Fruit fly (Drosophila melanogaster): ENCODE measurements around the gene CG18234.

The CG18234 gene

dm6 chr3L:18603125-18603524, at the start of gene CG18234:
Gene CG18234 (plus strand): TSS chr3L:18603425.
- TF ChIP-seq dsx (GFP tag; optimal IDR thresholded peaks at IDR 0.05; ENCODE audit: poor library complexity, severe bottlenecking) (no peak), topi (GFP tag; optimal IDR thresholded peaks at IDR 0.05) (no peak), fd85E (GFP tag; optimal IDR thresholded peaks at IDR 0.05) (no peak), Met (GFP tag; optimal IDR thresholded peaks at IDR 0.05) (no peak), CG15336 (GFP tag; IDR thresholded peaks at IDR 0.05) (no peak), CG11762 (GFP tag; optimal IDR thresholded peaks at IDR 0.05; ENCODE audit: insufficient read depth) (no peak), Lpt (GFP tag; optimal IDR thresholded peaks at IDR 0.05) (no peak), vri (GFP tag; optimal IDR thresholded peaks at IDR 0.05) (no peak), CG7368 (GFP tag; optimal IDR thresholded peaks at IDR 0.05) (no peak), CG16779 (tag; optimal IDR thresholded peaks at IDR 0.05) (no peak), spab (GFP tag; optimal IDR thresholded peaks at IDR 0.05) (no peak)

dm6 chr3L:18559958-18560357, 43.3 kb upstream of the CG18234 start, which contains the start of gene AstC-R1:
Gene AstC-R1 (plus strand): TSS chr3L:18560258.
- peak; percentile 34; the same call in 1 of the 3 replicates for TF ChIP-seq CG8119 (GFP tag; IDR thresholded peaks at IDR 0.05)
- TF ChIP-seq acj6 (GFP tag; optimal IDR thresholded peaks at IDR 0.05): no peak

- no peak for TF ChIP-seq CG7368 (GFP tag; optimal IDR thresholded peaks at IDR 0.05)
- TF ChIP-seq CG6792 (GFP tag; optimal IDR thresholded peaks at IDR 0.05): no peak
- TF ChIP-seq CG6276 (GFP tag; optimal IDR thresholded peaks at IDR 0.05): no peak
- TF ChIP-seq dsx (GFP tag; optimal IDR thresholded peaks at IDR 0.05; ENCODE audit: poor library complexity, severe bottlenecking): no peak
- no peak for TF ChIP-seq CG16779 (tag; optimal IDR thresholded peaks at IDR 0.05)
- TF ChIP-seq CG11294 (GFP tag; IDR thresholded peaks at IDR 0.05): no peak
- TF ChIP-seq Sox14 (GFP tag; optimal IDR thresholded peaks at IDR 0.05): no peak
- TF ChIP-seq CG9139 (GFP tag; optimal IDR thresholded peaks at IDR 0.05): no peak
- TF ChIP-seq CG11902 (GFP tag; optimal IDR thresholded peaks at IDR 0.05): no peak
- no peak for TF ChIP-seq lz (GFP tag; optimal IDR thresholded peaks at IDR 0.05)
- no peak for TF ChIP-seq Met (GFP tag; optimal IDR thresholded peaks at IDR 0.05)
Observed at dm6 chr3L:18588387-18588786, 14.8 kb upstream of the CG18234 start, which contains the start of gene CG7271. Gene CG7271 (plus strand): TSS chr3L:18588759.

dm6 chr3L:18593671-18594070, 9.6 kb upstream of the CG18234 start, which contains the start of gene term:
Gene term (minus strand): TSS chr3L:18593771.
- no peak for TF ChIP-seq net (GFP tag; optimal IDR thresholded peaks at IDR 0.05)
- TF ChIP-seq CG3032 (tag; optimal IDR thresholded peaks at IDR 0.05): no peak
- no peak for TF ChIP-seq eg (GFP tag; IDR thresholded peaks at IDR 0.05)
- TF ChIP-seq CG9139 (GFP tag; optimal IDR thresholded peaks at IDR 0.05): no peak
- TF ChIP-seq CG8119 (GFP tag; IDR thresholded peaks at IDR 0.05): no peak
- TF ChIP-seq Hr38 (GFP tag; optimal IDR thresholded peaks at IDR 0.05): no peak
- TF ChIP-seq Smox (GFP tag; optimal IDR thresholded peaks at IDR 0.05): no peak
- no peak for TF ChIP-seq topi (GFP tag; optimal IDR thresholded peaks at IDR 0.05)
- no peak for TF ChIP-seq Hr4 (GFP tag; optimal IDR thresholded peaks at IDR 0.05)
- TF ChIP-seq dac (GFP tag; optimal IDR thresholded peaks at IDR 0.05): no peak
- TF ChIP-seq CG6854 (GFP tag; optimal IDR thresholded peaks at IDR 0.05): no peak
- no peak for TF ChIP-seq CG34406 (GFP tag; optimal IDR thresholded peaks at IDR 0.05)
- TF ChIP-seq salr (GFP tag; optimal IDR thresholded peaks at IDR 0.05): no peak
- no peak for TF ChIP-seq CG6792 (GFP tag; optimal IDR thresholded peaks at IDR 0.05)
- no peak for TF ChIP-seq cyc (GFP tag; optimal IDR thresholded peaks at IDR 0.05)

dm6 chr3L:18605172-18605571, 1.9 kb downstream of the CG18234 start, which contains the start of gene CG18233:
Gene CG18233 (plus strand): TSS chr3L:18605472.
- TF ChIP-seq fd85E (GFP tag; optimal IDR thresholded peaks at IDR 0.05): no peak
- TF ChIP-seq Hr39 (GFP tag; optimal IDR thresholded peaks at IDR 0.05): no peak
- TF ChIP-seq dac (GFP tag; optimal IDR thresholded peaks at IDR 0.05): no peak
- TF ChIP-seq CG6792 (GFP tag; optimal IDR thresholded peaks at IDR 0.05): no peak
- TF ChIP-seq Eip93F (GFP tag; optimal IDR thresholded peaks at IDR 0.05): no peak
- no peak for TF ChIP-seq spab (GFP tag; optimal IDR thresholded peaks at IDR 0.05)
- no peak for TF ChIP-seq CG10669 (GFP tag; optimal IDR thresholded peaks at IDR 0.05)
- TF ChIP-seq Sox102F (GFP tag; optimal IDR thresholded peaks at IDR 0.05): no peak
- TF ChIP-seq acj6 (GFP tag; optimal IDR thresholded peaks at IDR 0.05): no peak
- TF ChIP-seq vri (GFP tag; optimal IDR thresholded peaks at IDR 0.05): no peak
- no peak for TF ChIP-seq CG4318 (GFP tag; optimal IDR thresholded peaks at IDR 0.05)
- TF ChIP-seq ss (GFP tag; optimal IDR thresholded peaks at IDR 0.05): no peak
- no peak for TF ChIP-seq Hr4 (GFP tag; optimal IDR thresholded peaks at IDR 0.05)
- no peak for TF ChIP-seq CG16779 (tag; optimal IDR thresholded peaks at IDR 0.05)
- TF ChIP-seq CG3919 (GFP tag; optimal IDR thresholded peaks at IDR 0.05): no peak
- no peak for TF ChIP-seq CG6276 (GFP tag; optimal IDR thresholded peaks at IDR 0.05)
- no peak for TF ChIP-seq CG10631 (GFP tag; optimal IDR thresholded peaks at IDR 0.05)
- no peak for TF ChIP-seq fkh (GFP tag; optimal IDR thresholded peaks at IDR 0.05)
- TF ChIP-seq CG31627 (GFP tag; optimal IDR thresholded peaks at IDR 0.05): no peak

All from whole organism, prepupa.